Worm (Caenorhabditis elegans) whole organism, L3 larva: ENCODE data around the gene H01M10.1.

Experiments used
- R02D3.7 ChIP-seq: fragments of 150-350 bp; optimal IDR thresholded peaks from 2 replicates; lab custom pipeline; 2014; ENCODE audit warnings: missing biosample characterization, missing genetic modification characterization
- aly-2 ChIP-seq: fragments of 150-350 bp; optimal IDR thresholded peaks from 2 replicates; lab custom pipeline; 2014; ENCODE audit warnings: missing biosample characterization, missing genetic modification characterization
- ama-1 ChIP-seq: fragments of 150-350 bp; optimal IDR thresholded peaks from 2 replicates; lab custom pipeline; 2018
- ceh-16 ChIP-seq: sonication (generic microtip); optimal IDR thresholded peaks from 2 replicates; lab custom pipeline; 2017; ENCODE audit warnings: missing biosample characterization, missing genetic modification characterization
- ceh-28 ChIP-seq: fragments of 150-350 bp; optimal IDR thresholded peaks from 2 replicates; lab custom pipeline; 2014; ENCODE audit warnings: missing biosample characterization, missing genetic modification reagents, missing genetic modification characterization
- daf-12 ChIP-seq: fragments of 150-350 bp; optimal IDR thresholded peaks from 2 replicates; lab custom pipeline; 2014; ENCODE audit warnings: missing biosample characterization, missing genetic modification reagents, missing genetic modification characterization
- egl-27 ChIP-seq: sonication (generic microtip); optimal IDR thresholded peaks from 4 replicates; lab custom pipeline; 2017; ENCODE audit warnings: missing biosample characterization, missing genetic modification reagents, missing genetic modification characterization
- egl-5 ChIP-seq: fragments of 150-350 bp; optimal IDR thresholded peaks from 2 replicates; lab custom pipeline; 2017; ENCODE audit warnings: missing biosample characterization, missing genetic modification reagents, missing genetic modification characterization, inconsistent platforms
- elt-1 ChIP-seq: fragments of 150-350 bp; optimal IDR thresholded peaks from 2 replicates; lab custom pipeline; 2014; ENCODE audit warnings: missing biosample characterization, missing genetic modification characterization
- elt-2 ChIP-seq: sonication (generic microtip); optimal IDR thresholded peaks from 2 replicates; lab custom pipeline; 2016; ENCODE audit warnings: missing genetic modification reagents, mild to moderate bottlenecking, missing genetic modification characterization, missing compliant biosample characterization
- elt-3 ChIP-seq, 3 experiments: fragments of 150-350 bp in 1 of 3; sonication (generic microtip) in 2 of 3; optimal IDR thresholded peaks; 2 replicates in 2 of 3; 4 replicates in 1 of 3; lab custom pipeline; 2014 to 2017; ENCODE audit warnings: missing biosample characterization in 3 of 3, missing genetic modification characterization in 3 of 3
- fkh-10 ChIP-seq: sonication (generic microtip); optimal IDR thresholded peaks from 2 replicates; lab custom pipeline; 2017; ENCODE audit warnings: missing biosample characterization, missing genetic modification reagents, missing genetic modification characterization
- fkh-2 ChIP-seq: fragments of 150-350 bp; optimal IDR thresholded peaks from 2 replicates; lab custom pipeline; 2014; ENCODE audit warnings: missing biosample characterization, missing genetic modification reagents, missing genetic modification characterization
- fos-1 ChIP-seq: fragments of 150-350 bp; optimal IDR thresholded peaks from 2 replicates; lab custom pipeline; 2014; ENCODE audit warnings: missing biosample characterization, missing genetic modification characterization
- hmg-11 ChIP-seq: sonication (generic microtip); optimal IDR thresholded peaks from 2 replicates; lab custom pipeline; 2016; ENCODE audit warnings: missing genetic modification characterization, missing compliant biosample characterization
- jun-1 ChIP-seq: fragments of 150-350 bp; optimal IDR thresholded peaks from 2 replicates; lab custom pipeline; 2014; ENCODE audit warnings: missing biosample characterization, missing genetic modification reagents, missing genetic modification characterization
- lin-39 ChIP-seq: fragments of 150-350 bp; optimal IDR thresholded peaks from 2 replicates; lab custom pipeline; 2018; ENCODE audit warnings: missing biosample characterization, missing genetic modification reagents, missing genetic modification characterization
- lsy-12 ChIP-seq: sonication (generic microtip); optimal IDR thresholded peaks from 2 replicates; lab custom pipeline; 2016; ENCODE audit warnings: mild to moderate bottlenecking, missing genetic modification characterization, missing compliant biosample characterization
- mdl-1 ChIP-seq: fragments of 150-350 bp; optimal IDR thresholded peaks from 2 replicates; lab custom pipeline; 2014; ENCODE audit warnings: missing biosample characterization, missing genetic modification characterization
- mml-1 ChIP-seq: fragments of 150-350 bp; sonication (generic microtip); optimal IDR thresholded peaks from 3 replicates; lab custom pipeline; 2014; ENCODE audit warnings: missing biosample characterization, missing genetic modification characterization
- nfya-1 ChIP-seq: sonication (generic microtip); optimal IDR thresholded peaks from 2 replicates; lab custom pipeline; 2017; ENCODE audit warnings: missing genetic modification characterization, mild to moderate bottlenecking, missing compliant biosample characterization, antibody characterized with exemption, moderate library complexity; ENCODE audit not compliant: insufficient read depth
- nhr-11 ChIP-seq: fragments of 150-350 bp; optimal IDR thresholded peaks from 2 replicates; lab custom pipeline; 2014; ENCODE audit warnings: missing biosample characterization, missing genetic modification characterization
- nhr-12 ChIP-seq: fragments of 150-350 bp; optimal IDR thresholded peaks from 2 replicates; lab custom pipeline; 2014; ENCODE audit warnings: missing biosample characterization, missing genetic modification characterization
- nhr-23 ChIP-seq: fragments of 150-350 bp; optimal IDR thresholded peaks from 2 replicates; lab custom pipeline; 2014; ENCODE audit warnings: missing biosample characterization, missing genetic modification reagents, missing genetic modification characterization
- nhr-237 ChIP-seq: fragments of 150-350 bp; optimal IDR thresholded peaks from 2 replicates; lab custom pipeline; 2014; ENCODE audit warnings: missing biosample characterization, missing genetic modification characterization
- nhr-28 ChIP-seq: fragments of 150-350 bp; optimal IDR thresholded peaks from 2 replicates; lab custom pipeline; 2014; ENCODE audit warnings: missing biosample characterization, missing genetic modification characterization
- nhr-43 ChIP-seq: sonication (generic microtip); optimal IDR thresholded peaks from 2 replicates; lab custom pipeline; 2016; ENCODE audit warnings: mild to moderate bottlenecking, missing genetic modification characterization, missing compliant biosample characterization; ENCODE audit not compliant: poor library complexity, severe bottlenecking
- nhr-67 ChIP-seq: fragments of 150-350 bp; optimal IDR thresholded peaks from 2 replicates; lab custom pipeline; 2014; ENCODE audit warnings: missing biosample characterization, missing genetic modification characterization
- nhr-77 ChIP-seq: fragments of 150-350 bp; optimal IDR thresholded peaks from 2 replicates; lab custom pipeline; 2014; ENCODE audit warnings: missing biosample characterization, missing genetic modification characterization
- pha-4 ChIP-seq: fragments of 150-350 bp; optimal IDR thresholded peaks from 2 replicates; lab custom pipeline; 2014; ENCODE audit warnings: missing biosample characterization, missing genetic modification reagents, missing genetic modification characterization
- pqm-1 ChIP-seq: fragments of 150-350 bp; optimal IDR thresholded peaks from 2 replicates; lab custom pipeline; 2017; ENCODE audit warnings: missing biosample characterization, missing genetic modification characterization, inconsistent platforms
- skn-1 ChIP-seq: fragments of 150-350 bp; optimal IDR thresholded peaks from 2 replicates; lab custom pipeline; 2014; ENCODE audit warnings: missing biosample characterization, missing genetic modification characterization
- unc-39 ChIP-seq: sonication (generic microtip); optimal IDR thresholded peaks from 4 replicates; lab custom pipeline; 2017; ENCODE audit warnings: missing biosample characterization, missing genetic modification characterization
- unc-62 ChIP-seq: fragments of 150-350 bp; sonication (generic microtip); optimal IDR thresholded peaks from 4 replicates; lab custom pipeline; 2014; ENCODE audit warnings: missing biosample characterization, missing genetic modification reagents, missing genetic modification characterization
- ztf-11 ChIP-seq: fragments of 150-350 bp; optimal IDR thresholded peaks from 2 replicates; lab custom pipeline; 2014; ENCODE audit warnings: missing biosample characterization, missing genetic modification characterization

The H01M10.1 gene

DNA sequence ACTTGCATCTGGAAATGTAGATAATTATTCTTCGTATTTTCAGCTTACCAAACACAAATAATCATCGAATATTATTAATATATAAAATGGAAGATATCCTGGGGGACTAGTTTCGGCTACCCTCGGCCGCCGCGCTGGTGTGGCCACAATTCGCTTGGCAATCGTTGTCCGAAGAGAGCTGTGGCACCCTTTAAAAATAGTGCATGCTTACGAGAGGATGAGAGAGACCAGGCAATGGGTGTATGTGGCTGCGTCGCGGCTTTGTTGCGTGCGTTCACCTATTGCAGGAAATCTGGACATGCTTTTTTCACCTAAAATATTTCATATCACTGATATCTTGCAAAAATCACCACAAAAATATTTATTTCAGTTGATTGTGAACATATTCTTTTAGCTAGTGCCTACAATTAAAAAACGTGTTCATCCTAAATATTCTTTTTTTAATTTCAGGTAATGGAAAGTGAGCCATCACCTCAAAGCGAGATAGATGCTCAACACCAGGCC is 7.7 kb downstream of the H01M10.1 start, which contains the start of the genes ccd-5 and F52H2.1:
TSS of gene ccd-5 (minus strand) at position 8 of the 504 bp plus-strand sequence.
TSS of gene F52H2.1 (plus strand) at position 454 of the 504 bp plus-strand sequence.
- TF ChIP-seq ceh-16 (tag; lab: Kevin White, UChicago): no peak
- no peak for TF ChIP-seq mml-1
- TF ChIP-seq ztf-11 (tag; lab: Kevin White, UChicago): no peak
- TF ChIP-seq fos-1 (tag; lab: Kevin White, UChicago): no peak
- no peak for TF ChIP-seq lsy-12 (tag; lab: Kevin White, UChicago)
- no peak for TF ChIP-seq elt-1
- TF ChIP-seq nhr-23 (tag; lab: Kevin White, UChicago): no peak
- no peak for TF ChIP-seq elt-3 (tag; optimal IDR thresholded peaks at IDR 0.05; lab: Kevin White, UChicago)
- TF ChIP-seq nhr-237 (tag; lab: Kevin White, UChicago): no peak
- no peak for TF ChIP-seq fkh-10 (GFP tag; lab: Kevin White, UChicago)
- TF ChIP-seq R02D3.7 (tag; lab: Kevin White, UChicago): no peak
- TF ChIP-seq unc-62: no peak
- no peak for TF ChIP-seq nhr-43 (tag; lab: Kevin White, UChicago)
- no peak for TF ChIP-seq nhr-12 (tag; lab: Kevin White, UChicago)
- no peak for TF ChIP-seq nhr-11 (tag; lab: Kevin White, UChicago)
- TF ChIP-seq ama-1 (lab: Kevin White, UChicago): no peak
- TF ChIP-seq nfya-1 (tag; lab: Kevin White, UChicago): peak; percentile 58
- peak; percentile 66 for TF ChIP-seq hmg-11 (tag; lab: Kevin White, UChicago)
- TF ChIP-seq mdl-1 (tag; lab: Kevin White, UChicago): no peak
- TF ChIP-seq lin-39 (tag; lab: Kevin White, UChicago): peak; percentile 60
- no peak for TF ChIP-seq ceh-28 (tag; lab: Kevin White, UChicago)
- TF ChIP-seq fkh-2 (tag; lab: Kevin White, UChicago): no peak

DNA sequence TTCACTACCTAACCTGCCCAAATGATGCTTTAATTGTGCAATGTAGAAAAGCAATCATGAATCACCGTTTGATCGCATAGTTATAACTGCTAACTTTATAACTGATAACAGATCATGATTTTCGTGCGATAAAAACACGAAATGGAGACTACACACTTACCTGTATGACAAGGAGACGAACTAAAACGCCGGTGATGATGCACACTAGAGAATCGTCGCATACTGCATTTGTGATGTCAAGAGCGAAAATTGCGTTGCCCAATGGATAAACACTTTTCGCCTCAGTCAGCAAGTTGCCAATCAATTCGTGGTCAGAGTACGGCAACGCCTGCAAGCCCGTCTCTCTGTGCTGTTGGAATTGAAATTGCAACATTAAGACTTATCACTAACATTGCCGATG is 11.3 kb downstream of the H01M10.1 start:
- TF ChIP-seq unc-62: no peak
- no peak for TF ChIP-seq nhr-28
- peak; percentile 57 for TF ChIP-seq skn-1 (tag; lab: Kevin White, UChicago)
- no peak for TF ChIP-seq nhr-77 (tag; lab: Kevin White, UChicago)
- peak; percentile 31 for TF ChIP-seq egl-27 (tag; lab: Kevin White, UChicago)
- peak; percentile 23 for TF ChIP-seq ceh-28 (tag; lab: Kevin White, UChicago)
- TF ChIP-seq elt-2 (tag; lab: Kevin White, UChicago): peak; percentile 98
- peak; percentile 78 for TF ChIP-seq jun-1 (tag; lab: Kevin White, UChicago)
- peak; percentile 98 for TF ChIP-seq pqm-1 (tag; lab: Kevin White, UChicago)

- TF ChIP-seq elt-3 (tag; optimal IDR thresholded peaks at IDR 0.05; lab: Kevin White, UChicago) (peak in 2 of 3 experiments; percentile 55 to 59), nhr-11 (tag; lab: Kevin White, UChicago) (no peak)
- TF ChIP-seq, all 47 proteins: peak for 1
Observed at ce11 chrX:2567761-2568160, 12.6 kb downstream of the H01M10.1 start.

- TF ChIP-seq pha-4 (tag; lab: Kevin White, UChicago) (peak; percentile 37), elt-2 (tag; lab: Kevin White, UChicago) (peak; percentile 86), ceh-16 (tag; lab: Kevin White, UChicago) (no peak), pqm-1 (tag; lab: Kevin White, UChicago) (peak; percentile 57)
Observed at ce11 chrX:2565308-2565773, 15.0 kb downstream of the H01M10.1 start, which contains the start of gene F52H2.15. Gene F52H2.15, plus strand, starts transcription at chrX:2565358.

DNA sequence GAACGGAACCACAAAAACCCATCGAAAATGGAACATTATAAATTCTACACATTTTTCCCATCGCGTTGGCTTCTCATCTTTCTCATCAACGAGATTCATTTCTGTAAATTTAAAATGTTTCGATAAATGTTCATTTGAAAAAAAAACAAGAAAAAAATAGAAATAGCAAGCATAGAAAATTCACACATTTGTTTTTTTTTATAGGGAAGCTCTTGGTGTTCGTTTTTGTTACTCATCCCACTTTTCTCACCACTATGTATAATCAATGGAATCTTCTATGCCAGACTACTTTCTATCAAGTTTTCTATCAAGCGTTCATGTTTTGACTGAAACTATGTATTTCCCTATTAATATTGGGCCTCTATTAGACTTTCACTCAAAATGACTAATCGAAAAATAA is 16.3 kb downstream of the H01M10.1 start, which contains the start of gene dhcr-24:
TSS of gene dhcr-24 (minus strand) at position 101 of the 400 bp plus-strand sequence.
- TF ChIP-seq elt-1: no peak
- TF ChIP-seq, all 47 proteins: peak for 0

- no peak for TF ChIP-seq nfya-1 (tag; lab: Kevin White, UChicago)
- no peak for TF ChIP-seq elt-2 (tag; lab: Kevin White, UChicago)
- TF ChIP-seq nhr-67 (tag; lab: Kevin White, UChicago): no peak
- no peak for TF ChIP-seq unc-39 (tag; lab: Kevin White, UChicago)
- no peak for TF ChIP-seq nhr-23 (tag; lab: Kevin White, UChicago)
- no peak for TF ChIP-seq elt-1
- TF ChIP-seq daf-12 (tag; lab: Kevin White, UChicago): no peak
- no peak for TF ChIP-seq ztf-11 (tag; lab: Kevin White, UChicago)
- no peak for TF ChIP-seq nhr-237 (tag; lab: Kevin White, UChicago)
- TF ChIP-seq egl-5 (tag; lab: Kevin White, UChicago): no peak
- no peak for TF ChIP-seq aly-2 (tag; lab: Kevin White, UChicago)
- TF ChIP-seq ceh-16 (tag; lab: Kevin White, UChicago): no peak
Observed at ce11 chrX:2559979-2560378, 20.4 kb downstream of the H01M10.1 start, which contains the start of gene F52H2.5. Gene F52H2.5, minus strand, starts transcription at chrX:2560079.
